Worm (Caenorhabditis elegans) whole organism, early embryonic: ENCODE measurements around the gene par-1.

Experiments
- ama-1 ChIP-seq: fragments of 150-350 bp; optimal IDR thresholded peaks from 2 replicates; lab custom pipeline; 2014
- ets-7 ChIP-seq: sonication (generic microtip); optimal IDR thresholded peaks from 2 replicates; lab custom pipeline; 2016; ENCODE audit warnings: missing genotype, missing genetic modification characterization, missing compliant biosample characterization
- flt-1 ChIP-seq: fragments of 200-800 bp; sonication (Bioruptor generic); IDR thresholded peaks from 2 replicates; pipeline ENCODE4 v1.3.6; 2022; ENCODE audit warnings: missing genetic modification characterization, missing compliant biosample characterization
- pes-1 ChIP-seq: fragments of 200-800 bp; sonication (Bioruptor generic); IDR thresholded peaks from 2 replicates; pipeline ENCODE4 v1.3.6; 2022; ENCODE audit warnings: missing genetic modification reagents, missing genetic modification characterization, missing compliant biosample characterization
- sea-1 ChIP-seq: fragments of 200-800 bp; sonication (Bioruptor generic); conservative IDR thresholded peaks from 2 replicates; pipeline ENCODE4 v1.3.6; 2022; ENCODE audit warnings: missing genetic modification characterization, missing compliant biosample characterization
- tra-4 ChIP-seq: sonication (generic microtip); optimal IDR thresholded peaks from 2 replicates; lab custom pipeline; 2017; ENCODE audit warnings: missing genetic modification characterization, missing compliant biosample characterization

DNA sequence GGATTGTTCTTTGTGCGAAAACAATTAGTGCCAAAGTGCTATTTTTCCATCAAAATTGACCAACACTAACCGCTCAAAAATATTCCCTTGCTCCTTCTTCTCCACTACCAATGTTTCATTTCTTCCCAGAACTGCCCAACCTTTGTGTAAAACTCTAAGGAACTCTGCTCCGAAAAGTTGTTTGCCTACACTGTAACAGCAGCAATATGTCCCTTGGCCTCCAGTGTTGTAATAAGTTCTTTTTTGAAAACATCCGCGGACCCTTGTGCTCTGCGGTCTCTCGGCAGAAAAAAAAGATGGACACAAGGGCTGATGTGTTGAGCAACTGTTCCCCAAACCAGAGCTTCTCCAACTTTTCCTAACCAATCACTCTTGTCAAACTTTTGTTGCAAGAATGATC, 44.3 kb downstream of the par-1 start, which contains the start of gene D1086.12:
- TF ChIP-seq tra-4 (tag; lab: Kevin White, UChicago) (no peak), ets-7 (tag; lab: Kevin White, UChicago) (no peak), ama-1 (no peak), sea-1 (GFP tag; lab: Robert Waterston, UW) (no peak), flt-1 (no peak), pes-1 (GFP tag; lab: Robert Waterston, UW) (no peak)
